Worm (Caenorhabditis elegans) whole organism, early embryonic: Measurements from ENCODE around the gene fipr-13.

Experiments
- aly-1 ChIP-seq: sonication (generic microtip); optimal IDR thresholded peaks from 2 replicates; lab custom pipeline; 2016; ENCODE audit warnings: missing genetic modification characterization, missing compliant biosample characterization
- ceh-36 ChIP-seq: sonication (generic microtip); optimal IDR thresholded peaks from 2 replicates; lab custom pipeline; 2016; ENCODE audit warnings: missing genetic modification characterization, inconsistent platforms, missing compliant biosample characterization
- flt-1 ChIP-seq: fragments of 200-800 bp; sonication (Bioruptor generic); IDR thresholded peaks from 2 replicates; pipeline ENCODE4 v1.3.6; 2022; ENCODE audit warnings: missing genetic modification characterization, missing compliant biosample characterization

- TF ChIP-seq flt-1 = 0 out of 2 replicates have a peak, but pooled peaks have one; percentile 9
- TF ChIP-seq ceh-36 (tag; lab: Kevin White, UChicago) = no peak
- no peak for TF ChIP-seq aly-1
These were observed 22.1 kb upstream of the fipr-13 start for ce11 chrV:10042254-10042653.
